Worm (Caenorhabditis elegans): ENCODE results near the gene Y75B8A.24.

ce11 chrIII:12317492-12317891, 43.9 kb upstream of the Y75B8A.24 start:
- no peak for TF ChIP-seq ama-1 (optimal IDR thresholded peaks at IDR 0.05)
- TF ChIP-seq ets-7 (tag; optimal IDR thresholded peaks at IDR 0.05) = no peak
- no peak for TF ChIP-seq F13C5.2 (tag; optimal IDR thresholded peaks at IDR 0.05)
- no peak for TF ChIP-seq hnd-1 (tag; optimal IDR thresholded peaks at IDR 0.05)
